Worm (Caenorhabditis elegans): Measurements from ENCODE around the gene Y47D3A.20.

DNA sequence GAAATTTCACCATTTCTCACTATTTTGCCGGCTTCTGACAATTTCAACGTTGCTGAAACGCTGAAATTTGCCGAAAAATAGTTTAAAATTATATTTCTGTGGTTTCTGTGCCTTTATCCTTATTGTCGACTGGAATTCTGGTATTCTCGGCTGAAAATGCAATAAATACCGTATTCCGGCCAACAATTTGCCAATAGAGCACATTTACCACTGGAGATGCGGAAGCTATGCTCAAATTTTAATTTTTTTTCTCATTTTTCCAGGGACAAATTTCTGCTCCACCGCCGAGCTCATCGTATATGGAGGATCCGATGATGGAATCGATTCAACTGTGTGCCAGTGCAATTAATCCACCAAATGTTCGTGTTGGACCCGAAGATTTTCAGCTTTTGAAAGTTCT, 28.3 kb upstream of the Y47D3A.20 start:
- TF ChIP-seq madf-6 (GFP tag; IDR thresholded peaks at IDR 0.05) (no peak), snpc-4 (GFP tag; optimal IDR thresholded peaks at IDR 0.05) (no peak), snpc-4 (tag; optimal IDR thresholded peaks at IDR 0.05) (no peak), hsf-1 (GFP tag; IDR thresholded peaks at IDR 0.05) (no peak)

Measured in whole organism, young adult.